Fruit fly (Drosophila melanogaster) whole organism: ENCODE results near the gene CG10064.

ENCODE experiments used
- CG8478 ChIP-seq: fragments of >200 bp; optimal IDR thresholded peaks from 2 replicates; lab custom pipeline; 2018; ENCODE audit warnings: inconsistent platforms
- Dll ChIP-seq: fragments of >200 bp; optimal IDR thresholded peaks from 2 replicates; lab custom pipeline; 2017
- EcR ChIP-seq, 2 experiments: fragments of >200 bp; optimal IDR thresholded peaks; 2 replicates each; lab custom pipeline; 2017; ENCODE audit warnings: missing biosample characterization in 2 of 2, missing genetic modification characterization in 2 of 2, missing genetic modification reagents in 2 of 2
- pan ChIP-seq: fragments of >200 bp; optimal IDR thresholded peaks from 2 replicates; lab custom pipeline; 2017
- psq ChIP-seq: fragments of >200 bp; optimal IDR thresholded peaks from 2 replicates; lab custom pipeline; 2017
- usp ChIP-seq: fragments of >200 bp; optimal IDR thresholded peaks from 2 replicates; lab custom pipeline; 2017; ENCODE audit warnings: missing biosample characterization, missing genetic modification characterization, mixed read lengths

DNA sequence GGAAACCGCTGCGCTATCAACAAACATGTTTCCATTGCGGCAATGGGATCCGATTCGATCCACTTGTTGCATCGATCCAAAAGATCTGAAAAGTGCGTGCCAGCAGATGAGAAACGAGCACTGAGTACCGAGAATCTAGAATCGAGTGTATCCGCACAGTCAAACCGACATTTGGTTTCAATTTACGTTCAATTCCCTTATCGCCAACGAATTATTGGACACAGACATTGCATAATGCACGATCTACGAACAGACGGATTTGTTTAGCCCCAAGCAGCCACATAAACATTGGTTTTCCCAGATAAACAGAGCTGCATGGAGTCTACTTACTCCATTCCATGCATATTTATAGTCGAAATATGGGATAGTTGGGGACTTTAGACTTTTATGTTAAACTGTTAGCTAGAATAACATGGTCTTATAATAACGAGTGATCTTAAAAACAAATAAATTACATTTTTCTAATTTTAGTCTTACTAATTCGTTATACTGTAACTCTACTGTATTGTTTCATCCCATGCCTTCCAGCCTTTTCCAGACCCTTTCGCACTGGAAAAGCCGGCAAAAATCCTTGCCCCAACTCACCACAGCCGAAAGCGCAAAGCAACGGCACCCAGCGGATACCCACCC is 11.2 kb upstream of the CG10064 start:
- TF ChIP-seq psq (lab: Kevin White, UChicago), result no peak
- no peak for TF ChIP-seq usp (GFP tag; lab: Kevin White, UChicago)
- no peak for TF ChIP-seq Dll (lab: Kevin White, UChicago)
- TF ChIP-seq EcR (GFP tag; optimal IDR thresholded peaks at IDR 0.05; lab: Kevin White, UChicago), result no peak
- TF ChIP-seq pan, result no peak
- no peak for TF ChIP-seq CG8478 (lab: Kevin White, UChicago)
